Fruit fly (Drosophila melanogaster) Kc167 (cell line): ENCODE data around the gene Surf6.

Experiments
- Myc ChIP-seq: fragments of >200 bp; optimal IDR thresholded peaks from 2 replicates; lab custom pipeline; 2017; ENCODE audit warnings: missing external identifiers
- Sin3A ChIP-seq: fragments of >200 bp; optimal IDR thresholded peaks from 2 replicates; lab custom pipeline; 2018; ENCODE audit warnings: missing external identifiers
- h ChIP-seq: fragments of >200 bp; optimal IDR thresholded peaks from 3 replicates; lab custom pipeline; 2018; ENCODE audit warnings: missing external identifiers
- insv ChIP-seq: fragments of >200 bp; optimal IDR thresholded peaks from 3 replicates; lab custom pipeline; 2018; ENCODE audit warnings: missing external identifiers
- psq ChIP-seq: fragments of >200 bp; optimal IDR thresholded peaks from 2 replicates; lab custom pipeline; 2017; ENCODE audit warnings: missing external identifiers
- ttk ChIP-seq: sonication (Bioruptor generic); optimal IDR thresholded peaks from 2 replicates; lab custom pipeline; 2017; ENCODE audit warnings: missing external identifiers

DNA sequence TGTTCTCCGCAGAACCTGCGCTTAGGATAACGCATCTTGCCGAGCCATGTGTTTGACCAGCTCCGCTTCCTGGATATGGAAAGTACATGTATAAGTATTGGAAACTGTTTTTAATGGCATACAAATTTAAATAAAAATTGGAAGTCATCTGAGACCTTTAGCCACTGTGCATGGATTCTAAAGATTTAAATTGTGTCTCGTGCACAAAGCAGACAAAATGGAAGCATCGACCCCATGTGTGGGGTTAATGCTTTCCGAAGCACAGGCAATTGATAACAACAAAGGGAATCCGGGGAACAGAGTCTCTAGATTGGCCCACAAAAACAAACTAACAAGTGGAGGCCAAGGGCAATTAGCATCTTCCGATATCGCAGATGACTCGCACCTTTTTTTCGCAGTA lies 2.9 kb downstream of the Surf6 start:
- TF ChIP-seq h (no peak), Sin3A (lab: Kevin White, UChicago) (no peak), Myc (lab: Kevin White, UChicago) (no peak), insv (lab: Kevin White, UChicago) (no peak), psq (no peak), ttk (lab: Kevin White, UChicago) (no peak)
